Worm (Caenorhabditis elegans): ENCODE results near the gene T28A11.17.
A peak's percentile ranks its signal among the peaks of the same experiment; 100 is the strongest.

T28A11.17 gene

DNA sequence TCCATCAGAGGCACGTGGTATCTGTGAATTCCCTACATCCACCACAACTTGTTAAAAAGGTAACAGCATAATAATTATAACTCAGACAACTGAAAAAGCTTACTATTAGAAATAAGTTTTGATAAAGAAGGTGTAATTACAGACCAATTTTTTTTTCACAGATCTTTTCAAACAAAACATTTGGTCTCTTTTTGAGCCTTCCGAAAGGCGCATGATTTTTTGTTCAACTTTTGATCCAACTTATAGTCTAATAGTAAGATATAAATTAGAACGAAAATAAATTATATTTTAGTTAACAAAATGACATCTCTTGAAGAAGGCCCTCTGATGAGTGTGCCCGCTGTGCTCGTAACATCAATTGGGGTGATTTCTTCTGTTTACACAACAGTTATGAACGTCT, 42.1 kb upstream of the T28A11.17 start, which contains the start of gene srbc-3:
srbc-3 (plus strand) TSS at position 301 of the 400 bp plus-strand sequence.
- TF ChIP-seq ztf-28 (GFP tag; IDR thresholded peaks at IDR 0.05) (no peak), F52B5.7 (tag; optimal IDR thresholded peaks at IDR 0.05) (no peak), nhr-120 (GFP tag; IDR thresholded peaks at IDR 0.05) (no peak), gei-17 (GFP tag; optimal IDR thresholded peaks at IDR 0.05) (no peak), tbx-9 (tag; optimal IDR thresholded peaks at IDR 0.05; ENCODE audit: borderline replicate concordance) (no peak), bed-1 (GFP tag; IDR thresholded peaks at IDR 0.05) (no peak), B0019.2 (GFP tag; conservative IDR thresholded peaks at IDR 0.05) (no peak), ekl-4 (GFP tag; IDR thresholded peaks at IDR 0.05) (no peak)

- no peak for TF ChIP-seq B0336.3 (GFP tag; IDR thresholded peaks at IDR 0.05)
- no peak for TF ChIP-seq hmg-1.2 (GFP tag; IDR thresholded peaks at IDR 0.05)
- no peak for TF ChIP-seq ama-1 (optimal IDR thresholded peaks at IDR 0.05)
- no peak for TF ChIP-seq ama-1 (GFP tag; optimal IDR thresholded peaks at IDR 0.05)
- no peak for TF ChIP-seq ceh-27 (GFP tag; optimal IDR thresholded peaks at IDR 0.05)
- no peak for TF ChIP-seq aptf-3 (GFP tag; IDR thresholded peaks at IDR 0.05)
- TF ChIP-seq F57A8.1 (GFP tag; optimal IDR thresholded peaks at IDR 0.05) = no peak
- no peak for TF ChIP-seq hrde-1 (tag; optimal IDR thresholded peaks at IDR 0.05; ENCODE audit: borderline replicate concordance)
- TF ChIP-seq T26A5.8 (tag; optimal IDR thresholded peaks at IDR 0.05) = no peak
- no peak for TF ChIP-seq F10E7.11 (tag; optimal IDR thresholded peaks at IDR 0.05)
- no peak for TF ChIP-seq nfyb-1 (GFP tag; IDR thresholded peaks at IDR 0.05)
Measured at ce11 chrV:3301898-3302297, 35.8 kb upstream of the T28A11.17 start, which contains the start of gene srbc-1. Gene srbc-1 (minus strand): TSS chrV:3301998.

DNA sequence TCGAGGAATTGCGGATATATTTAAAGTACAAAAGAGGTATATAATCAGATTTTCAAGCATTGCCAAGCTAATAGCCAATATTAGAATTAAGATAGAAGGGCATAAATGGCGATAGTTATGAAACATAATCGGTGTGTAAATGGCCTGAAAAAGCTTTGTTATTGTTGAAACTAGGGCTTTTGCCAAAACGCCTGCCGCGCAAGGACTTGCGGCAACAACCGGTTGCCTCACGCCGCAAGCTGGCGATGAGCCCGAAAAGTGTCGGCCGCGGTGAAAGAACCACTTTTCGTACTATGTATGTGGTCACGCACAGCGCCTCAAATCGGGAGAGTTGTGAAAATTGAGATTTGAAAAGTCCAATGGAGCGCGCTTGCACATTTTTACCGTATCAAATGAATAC, 33.3 kb upstream of the T28A11.17 start:
- TF ChIP-seq madf-3 (GFP tag; IDR thresholded peaks at IDR 0.05) (no peak), zim-3 (tag; optimal IDR thresholded peaks at IDR 0.05) (no peak), egl-18 (GFP tag; IDR thresholded peaks at IDR 0.05) (peak; percentile 66; the same call in 1 of the 2 replicates), ztf-3 (GFP tag; optimal IDR thresholded peaks at IDR 0.05) (no peak), let-526 (GFP tag; IDR thresholded peaks at IDR 0.05) (0 out of 2 replicates have a peak, but pooled peaks have one; percentile 22), ztf-25 (GFP tag; IDR thresholded peaks at IDR 0.05) (0 out of 2 replicates have a peak, but pooled peaks have one; percentile 36)

ce11 chrV:3297764-3298163, 31.7 kb upstream of the T28A11.17 start, which contains the start of gene srx-122:
Gene srx-122 (minus strand): TSS chrV:3297864.
- TF ChIP-seq F10E7.11 (tag; optimal IDR thresholded peaks at IDR 0.05) = no peak
- no peak for TF ChIP-seq die-1 (tag; optimal IDR thresholded peaks at IDR 0.05)

ce11 chrV:3295368-3295767, 29.3 kb upstream of the T28A11.17 start:
- TF ChIP-seq F55B11.4 (tag; optimal IDR thresholded peaks at IDR 0.05; ENCODE audit: borderline replicate concordance, insufficient read depth) (no peak), somi-1 (GFP tag; optimal IDR thresholded peaks at IDR 0.05) (no peak), die-1 (tag; optimal IDR thresholded peaks at IDR 0.05) (no peak), ceh-79 (tag; optimal IDR thresholded peaks at IDR 0.05) (no peak)

ce11 chrV:3289267-3289666, 23.2 kb upstream of the T28A11.17 start, which contains the start of gene F35F10.6:
Gene F35F10.6 (minus strand): TSS chrV:3289367.
- no peak for TF ChIP-seq unc-130 (GFP tag; optimal IDR thresholded peaks at IDR 0.05)
- TF ChIP-seq bed-2 (GFP tag; IDR thresholded peaks at IDR 0.05) = no peak
- TF ChIP-seq B0336.3 (GFP tag; IDR thresholded peaks at IDR 0.05) = no peak
- no peak for TF ChIP-seq F39B2.1 (GFP tag; IDR thresholded peaks at IDR 0.05)
- TF ChIP-seq tbx-9 (tag; optimal IDR thresholded peaks at IDR 0.05; ENCODE audit: borderline replicate concordance) = no peak
- TF ChIP-seq lir-1 (GFP tag; conservative IDR thresholded peaks at IDR 0.05) = no peak
- TF ChIP-seq chd-7 (tag; optimal IDR thresholded peaks at IDR 0.05) = no peak
